Worm (Caenorhabditis elegans): ENCODE measurements around the gene pst-2.
A peak's percentile ranks its signal among the peaks of the same experiment; 100 is the strongest.

DNA sequence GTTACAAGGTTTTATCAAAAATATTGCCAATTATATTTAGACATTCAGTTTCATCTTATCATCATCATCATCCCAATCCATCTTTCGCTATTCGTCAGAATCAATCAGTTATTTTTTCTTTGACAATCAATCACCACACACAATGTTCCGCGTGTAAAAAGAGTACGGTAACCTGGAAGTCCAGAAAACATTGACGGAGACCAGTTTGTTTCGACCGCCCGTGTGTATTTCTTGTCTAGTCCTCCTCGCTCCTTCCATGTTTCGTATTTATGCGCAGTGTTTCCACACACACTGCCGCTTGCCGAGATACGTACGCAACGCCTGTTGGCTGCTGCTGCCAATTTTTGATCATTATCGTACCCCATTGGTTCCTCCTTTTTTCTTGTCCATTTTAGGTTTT is 30.4 kb downstream of the pst-2 start:
- TF ChIP-seq hmg-4 (GFP tag; optimal IDR thresholded peaks at IDR 0.05) (no peak), hmbx-1 (tag; optimal IDR thresholded peaks at IDR 0.05) (no peak), ama-1 (optimal IDR thresholded peaks at IDR 0.05) (no peak), tra-4 (tag; optimal IDR thresholded peaks at IDR 0.05) (no peak), flt-1 (GFP tag; IDR thresholded peaks at IDR 0.05) (no peak), tbx-37 (GFP tag; conservative IDR thresholded peaks at IDR 0.05) (no peak), hnd-1 (tag; optimal IDR thresholded peaks at IDR 0.05) (no peak), ceh-36 (tag; optimal IDR thresholded peaks at IDR 0.05) (no peak), pes-1 (GFP tag; IDR thresholded peaks at IDR 0.05) (no peak), F13C5.2 (tag; optimal IDR thresholded peaks at IDR 0.05) (no peak), ceh-13 (GFP tag; optimal IDR thresholded peaks at IDR 0.05) (no peak), sea-1 (GFP tag; conservative IDR thresholded peaks at IDR 0.05) (0 out of 2 replicates have a peak, but pooled peaks have one; percentile 26)

All from whole organism, early embryonic.